Fruit fly (Drosophila melanogaster) whole organism, pupa: ENCODE data around the gene snf.

Experiments used
- CG13204 ChIP-seq: fragments of 200-800 bp; sonication (Bioruptor generic); optimal IDR thresholded peaks from 2 replicates; lab custom pipeline; 2018; ENCODE audit warnings: missing biosample characterization, mild to moderate bottlenecking, missing genetic modification characterization, moderate library complexity
- EcR ChIP-seq: fragments of 200-800 bp; sonication (Bioruptor generic); optimal IDR thresholded peaks from 3 replicates; lab custom pipeline; 2019; ENCODE audit warnings: missing biosample characterization, missing genetic modification characterization, mild to moderate bottlenecking, moderate library complexity, missing genetic modification reagents
- Pif1A ChIP-seq: fragments of 200-800 bp; sonication (Bioruptor generic); optimal IDR thresholded peaks from 3 replicates; lab custom pipeline; 2016; ENCODE audit warnings: missing biosample characterization, missing genetic modification characterization

DNA sequence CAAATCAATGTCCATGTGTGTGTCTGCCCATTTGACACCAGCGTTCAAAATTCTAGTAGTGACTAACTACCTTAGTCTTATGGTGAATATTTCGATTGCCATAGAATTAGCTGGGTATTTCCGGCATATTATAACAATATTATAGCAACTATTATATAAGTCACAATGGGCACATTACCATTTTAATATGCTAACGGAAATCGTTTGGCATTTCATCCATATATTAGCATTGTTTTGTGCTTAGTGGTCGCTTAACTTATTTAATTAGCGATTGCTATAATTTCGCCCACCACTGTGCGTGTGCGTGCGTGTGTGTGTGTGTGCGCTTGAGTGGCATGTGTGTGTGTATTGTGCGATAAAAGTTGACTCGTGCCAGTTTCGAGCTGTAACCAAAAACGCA, 27.7 kb downstream of the snf start:
- TF ChIP-seq CG13204 (no peak), EcR (GFP tag; lab: Kevin White, UChicago) (no peak), Pif1A (GFP tag; lab: Kevin White, UChicago) (no peak)
